Fruit fly (Drosophila melanogaster): ENCODE results near the gene CheA87a.

CheA87a gene

dm6 chr3R:13369348-13369747, at the start of gene CheA87a:
TSS of gene CheA87a (plus strand) at chr3R:13369648.
- no peak for TF ChIP-seq Mio (GFP tag; optimal IDR thresholded peaks at IDR 0.05)
- no peak for TF ChIP-seq jim (GFP tag; optimal IDR thresholded peaks at IDR 0.05)
- no peak for TF ChIP-seq Vsx2 (GFP tag; optimal IDR thresholded peaks at IDR 0.05; ENCODE audit: partially characterized antibody)
- TF ChIP-seq Abd-B (GFP tag; optimal IDR thresholded peaks at IDR 0.05) = no peak
- no peak for TF ChIP-seq fru (GFP tag; optimal IDR thresholded peaks at IDR 0.05)

- TF ChIP-seq GATAd (GFP tag; optimal IDR thresholded peaks at IDR 0.05) (no peak), rgr (GFP tag; optimal IDR thresholded peaks at IDR 0.05) (peak; percentile 35)
Observed at dm6 chr3R:13319873-13320272, 49.6 kb upstream of the CheA87a start.

- TF ChIP-seq jim (GFP tag; optimal IDR thresholded peaks at IDR 0.05) (no peak), CG32264 (GFP tag; optimal IDR thresholded peaks at IDR 0.05) (no peak), Hnf4 (GFP tag; optimal IDR thresholded peaks at IDR 0.05) (no peak), Sp1 (GFP tag; optimal IDR thresholded peaks at IDR 0.05) (no peak), CG9705 (GFP tag; optimal IDR thresholded peaks at IDR 0.05) (no peak), Rel (GFP tag; optimal IDR thresholded peaks at IDR 0.05) (no peak), Rel (tag; optimal IDR thresholded peaks at IDR 0.05) (no peak), brk (GFP tag; optimal IDR thresholded peaks at IDR 0.05) (no peak), CrebA (GFP tag; optimal IDR thresholded peaks at IDR 0.05; ENCODE audit: borderline replicate concordance) (no peak), Myc (optimal IDR thresholded peaks at IDR 0.05) (no peak), foxo (GFP tag; optimal IDR thresholded peaks at IDR 0.05) (no peak), ey (GFP tag; optimal IDR thresholded peaks at IDR 0.05) (no peak), Vsx2 (GFP tag; optimal IDR thresholded peaks at IDR 0.05; ENCODE audit: partially characterized antibody) (no peak), lola (GFP tag; optimal IDR thresholded peaks at IDR 0.05) (no peak), dl (GFP tag; optimal IDR thresholded peaks at IDR 0.05; ENCODE audit: insufficient read depth in 1 of 2, partially characterized antibody in 2 of 2) (no peak), psq (GFP tag; optimal IDR thresholded peaks at IDR 0.05) (no peak), pan (optimal IDR thresholded peaks at IDR 0.05) (no peak), woc (GFP tag; optimal IDR thresholded peaks at IDR 0.05) (no peak)
Observed at dm6 chr3R:13333031-13333430, 36.4 kb upstream of the CheA87a start.

- TF ChIP-seq ey (GFP tag; optimal IDR thresholded peaks at IDR 0.05) (no peak), fru (GFP tag; optimal IDR thresholded peaks at IDR 0.05) (no peak)
Observed at dm6 chr3R:13334007-13334406, 35.4 kb upstream of the CheA87a start, which contains the start of gene PK2-R2. TSS of gene PK2-R2 (minus strand) at chr3R:13334166.

- TF ChIP-seq Hr83 (GFP tag; optimal IDR thresholded peaks at IDR 0.05; ENCODE audit: poor library complexity, severe bottlenecking) (no peak), CG32264 (GFP tag; optimal IDR thresholded peaks at IDR 0.05) (no peak), Hr78 (GFP tag; optimal IDR thresholded peaks at IDR 0.05) (no peak), dsf (GFP tag; optimal IDR thresholded peaks at IDR 0.05; ENCODE audit: borderline replicate concordance) (no peak), Jra (GFP tag; optimal IDR thresholded peaks at IDR 0.05) (no peak), psq (GFP tag; optimal IDR thresholded peaks at IDR 0.05) (no peak), HLH106 (tag; optimal IDR thresholded peaks at IDR 0.05) (no peak), Dfd (GFP tag; optimal IDR thresholded peaks at IDR 0.05) (no peak), dl (GFP tag; optimal IDR thresholded peaks at IDR 0.05; ENCODE audit: insufficient read depth in 1 of 2, partially characterized antibody in 2 of 2) (no peak)
Observed at dm6 chr3R:13338030-13338429, 31.4 kb upstream of the CheA87a start, which contains the start of gene PK2-R1. TSS of gene PK2-R1 (plus strand) at chr3R:13338330.

dm6 chr3R:13353373-13353772, 16.1 kb upstream of the CheA87a start, which contains the start of gene mthl12:
TSS of gene mthl12 (plus strand) at chr3R:13353673.
- TF ChIP-seq GATAd (GFP tag; optimal IDR thresholded peaks at IDR 0.05) (no peak), HLH106 (tag; optimal IDR thresholded peaks at IDR 0.05) (no peak), jim (GFP tag; optimal IDR thresholded peaks at IDR 0.05) (no peak), woc (GFP tag; optimal IDR thresholded peaks at IDR 0.05) (no peak), usp (GFP tag; optimal IDR thresholded peaks at IDR 0.05) (no peak), h (GFP tag; optimal IDR thresholded peaks at IDR 0.05) (no peak), Myc (optimal IDR thresholded peaks at IDR 0.05) (no peak), lola (GFP tag; optimal IDR thresholded peaks at IDR 0.05) (no peak), foxo (GFP tag; optimal IDR thresholded peaks at IDR 0.05) (no peak)

All from whole organism, wandering third instar larva.